Worm (Caenorhabditis elegans) whole organism, L4 larva: Measurements from ENCODE around the gene R07E5.15.

Experiments
- nhr-237 ChIP-seq: sonication (generic microtip); optimal IDR thresholded peaks from 2 replicates; lab custom pipeline; 2017; ENCODE audit warnings: missing biosample characterization, missing genetic modification characterization
- nhr-6 ChIP-seq: fragments of 150-350 bp; optimal IDR thresholded peaks from 2 replicates; lab custom pipeline; 2014; ENCODE audit warnings: missing biosample characterization, missing genetic modification characterization

ce11 chrIII:4449893-4450579 lies 48.8 kb downstream of the R07E5.15 start, which contains the start of gene ceh-43:
- no peak for TF ChIP-seq nhr-237 (tag; lab: Kevin White, UChicago)
- TF ChIP-seq nhr-6 (tag; lab: Kevin White, UChicago): no peak
